Worm (Caenorhabditis elegans): ENCODE data around the gene agmo-1.

The agmo-1 gene

ce11 chrIII:12798469-12798868 is at the start of gene agmo-1:
Gene agmo-1 (minus strand): TSS chrIII:12798569.
- TF ChIP-seq mdl-1 (tag; optimal IDR thresholded peaks at IDR 0.05) (no peak), dmd-4 (tag; optimal IDR thresholded peaks at IDR 0.05) (no peak), nhr-237 (tag; optimal IDR thresholded peaks at IDR 0.05) (no peak), nhr-21 (tag; optimal IDR thresholded peaks at IDR 0.05) (no peak), mab-5 (tag; optimal IDR thresholded peaks at IDR 0.05) (no peak)

- TF ChIP-seq sem-4 (tag; optimal IDR thresholded peaks at IDR 0.05) (peak; percentile 66), blmp-1 (tag; optimal IDR thresholded peaks at IDR 0.05; ENCODE audit: insufficient read depth) (peak; percentile 37), ztf-1 (GFP tag; conservative IDR thresholded peaks at IDR 0.05) (no peak), R02D3.7 (tag; optimal IDR thresholded peaks at IDR 0.05) (no peak), sma-9 (GFP tag; optimal IDR thresholded peaks at IDR 0.05) (peak; percentile 80), sma-9 (tag; optimal IDR thresholded peaks at IDR 0.05) (no peak), nhr-25 (tag; optimal IDR thresholded peaks at IDR 0.05) (peak; percentile 19), fos-1 (tag; optimal IDR thresholded peaks at IDR 0.05) (peak; percentile 92), nhr-21 (tag; optimal IDR thresholded peaks at IDR 0.05) (no peak), sma-3 (GFP tag; optimal IDR thresholded peaks at IDR 0.05) (peak; percentile 2), egl-27 (tag; optimal IDR thresholded peaks at IDR 0.05) (no peak), ama-1 (optimal IDR thresholded peaks at IDR 0.05) (no peak)
These were observed 49.3 kb upstream of the agmo-1 start for ce11 chrIII:12847623-12848022.

ce11 chrIII:12842858-12843257 is 44.5 kb upstream of the agmo-1 start:
- TF ChIP-seq gmeb-1 (tag; optimal IDR thresholded peaks at IDR 0.05) (no peak), nhr-25 (tag; optimal IDR thresholded peaks at IDR 0.05) (peak; percentile 49), ZK546.5 (tag; optimal IDR thresholded peaks at IDR 0.05) (no peak), lsy-2 (tag; optimal IDR thresholded peaks at IDR 0.05) (peak in 1 of 2 experiments; percentile 19), nhr-21 (tag; optimal IDR thresholded peaks at IDR 0.05) (no peak), ama-1 (optimal IDR thresholded peaks at IDR 0.05) (no peak), sma-9 (GFP tag; optimal IDR thresholded peaks at IDR 0.05) (peak; percentile 83), sma-9 (tag; optimal IDR thresholded peaks at IDR 0.05) (no peak), sem-4 (tag; optimal IDR thresholded peaks at IDR 0.05) (peak; percentile 85), blmp-1 (tag; optimal IDR thresholded peaks at IDR 0.05; ENCODE audit: insufficient read depth) (peak; percentile 14), sma-3 (GFP tag; optimal IDR thresholded peaks at IDR 0.05) (peak; percentile 4)

- TF ChIP-seq zag-1 (tag; optimal IDR thresholded peaks at IDR 0.05), result peak; percentile 41
- TF ChIP-seq lsy-2 (tag; optimal IDR thresholded peaks at IDR 0.05), result peak; percentile 29 to 88
- TF ChIP-seq egl-27 (tag; optimal IDR thresholded peaks at IDR 0.05), result peak; percentile 88
- TF ChIP-seq sem-4 (tag; optimal IDR thresholded peaks at IDR 0.05), result peak; percentile 97
- TF ChIP-seq skn-1 (tag; optimal IDR thresholded peaks at IDR 0.05), result peak; percentile 47
- peak; percentile 95 for TF ChIP-seq fos-1 (tag; optimal IDR thresholded peaks at IDR 0.05)
- no peak for TF ChIP-seq peb-1 (tag; optimal IDR thresholded peaks at IDR 0.05)
- TF ChIP-seq ztf-11 (tag; optimal IDR thresholded peaks at IDR 0.05), result no peak
- TF ChIP-seq ceh-16 (tag; optimal IDR thresholded peaks at IDR 0.05), result peak; percentile 23
- peak; percentile 96 for TF ChIP-seq blmp-1 (tag; optimal IDR thresholded peaks at IDR 0.05; ENCODE audit: insufficient read depth)
- TF ChIP-seq mab-5 (tag; optimal IDR thresholded peaks at IDR 0.05), result peak; percentile 38
- TF ChIP-seq elt-3 (tag; optimal IDR thresholded peaks at IDR 0.05), result no peak
- peak; percentile 64 for TF ChIP-seq Y55F3AM.14 (GFP tag; optimal IDR thresholded peaks at IDR 0.05)
- TF ChIP-seq sma-9 (GFP tag; optimal IDR thresholded peaks at IDR 0.05), result peak; percentile 99
- no peak for TF ChIP-seq sma-9 (tag; optimal IDR thresholded peaks at IDR 0.05)
- TF ChIP-seq nhr-6 (tag; optimal IDR thresholded peaks at IDR 0.05), result peak; percentile 62
- TF ChIP-seq crh-2 (tag; optimal IDR thresholded peaks at IDR 0.05), result peak; percentile 82
- TF ChIP-seq nhr-10 (tag; optimal IDR thresholded peaks at IDR 0.05), result no peak
- peak; percentile 2 for TF ChIP-seq gmeb-1 (tag; optimal IDR thresholded peaks at IDR 0.05)
- peak; percentile 44 for TF ChIP-seq nhr-25 (tag; optimal IDR thresholded peaks at IDR 0.05)
- TF ChIP-seq C34F6.9 (tag; optimal IDR thresholded peaks at IDR 0.05), result peak; percentile 80
- no peak for TF ChIP-seq snpc-4 (tag; optimal IDR thresholded peaks at IDR 0.05)
- peak; percentile 99 for TF ChIP-seq F13H6.1 (tag; optimal IDR thresholded peaks at IDR 0.05)
- peak; percentile 13 for TF ChIP-seq ztf-4 (tag; optimal IDR thresholded peaks at IDR 0.05)
- peak; percentile 79 for TF ChIP-seq unc-55 (GFP tag; optimal IDR thresholded peaks at IDR 0.05)
- peak; percentile 69 for TF ChIP-seq lin-13 (GFP tag; optimal IDR thresholded peaks at IDR 0.05)
- peak; percentile 74 for TF ChIP-seq sma-3 (GFP tag; optimal IDR thresholded peaks at IDR 0.05)
- TF ChIP-seq nhr-21 (tag; optimal IDR thresholded peaks at IDR 0.05), result peak; percentile 90
- TF ChIP-seq unc-62 (GFP tag; optimal IDR thresholded peaks at IDR 0.05), result no peak
- peak; percentile 40 to 83 for TF ChIP-seq mdl-1 (tag; optimal IDR thresholded peaks at IDR 0.05)
These were observed 43.0 kb upstream of the agmo-1 start for ce11 chrIII:12841328-12841727.
